Fruit fly (Drosophila melanogaster) whole organism, embryonic: ENCODE data around the gene Naa80.
A peak's percentile ranks its signal among the peaks of the same experiment; 100 is the strongest.

Experiments
- Adf1 ChIP-seq: fragments of 200-800 bp; sonication (Bioruptor generic); IDR thresholded peaks from 2 replicates; pipeline ENCODE4 v1.3.6; 2022; ENCODE audit warnings: missing biosample characterization, missing genetic modification characterization
- Aef1 ChIP-seq: fragments of 200-800 bp; sonication (Bioruptor generic); IDR thresholded peaks from 3 replicates; pipeline ENCODE4 v1.3.6; 2022; ENCODE audit warnings: missing biosample characterization, missing genetic modification characterization
- BtbVII ChIP-seq: fragments of 200-800 bp; sonication (Bioruptor generic); optimal IDR thresholded peaks from 3 replicates; lab custom pipeline; 2017; ENCODE audit warnings: missing biosample characterization, mild to moderate bottlenecking, missing genetic modification characterization
- Bteb2 ChIP-seq: fragments of 200-800 bp; sonication (Bioruptor generic); optimal IDR thresholded peaks from 2 replicates; lab custom pipeline; 2016; ENCODE audit warnings: missing biosample characterization, missing genetic modification characterization
- CG10431 ChIP-seq: fragments of 200-800 bp; sonication (Bioruptor generic); optimal IDR thresholded peaks from 3 replicates; lab custom pipeline; 2018; ENCODE audit warnings: missing biosample characterization, mild to moderate bottlenecking, missing genetic modification characterization
- CG11560 ChIP-seq: fragments of 200-800 bp; sonication (Bioruptor generic); IDR thresholded peaks from 3 replicates; pipeline ENCODE4 v1.3.6; 2022; ENCODE audit warnings: missing biosample characterization, missing genetic modification characterization
- CG12391 ChIP-seq: fragments of 200-800 bp; sonication (Bioruptor generic); optimal IDR thresholded peaks from 3 replicates; lab custom pipeline; 2018; ENCODE audit warnings: missing biosample characterization, mild to moderate bottlenecking, missing genetic modification characterization, moderate library complexity
- CG13287 ChIP-seq: fragments of 200-800 bp; sonication (Bioruptor generic); IDR thresholded peaks from 2 replicates; pipeline ENCODE4 v1.3.6; 2022; ENCODE audit warnings: missing biosample characterization, missing genetic modification characterization; ENCODE audit not compliant: partially characterized antibody
- CG14014 ChIP-seq: fragments of 200-800 bp; sonication (Bioruptor generic); IDR thresholded peaks from 2 replicates; pipeline ENCODE4 v1.3.6; 2022; ENCODE audit warnings: missing biosample characterization, missing genetic modification characterization
- CG14860 ChIP-seq: fragments of 200-800 bp; sonication (Bioruptor generic); IDR thresholded peaks from 3 replicates; pipeline ENCODE4 v1.3.6; 2022; ENCODE audit warnings: missing biosample characterization, missing genetic modification characterization; ENCODE audit not compliant: partially characterized antibody
- CG15479 ChIP-seq: fragments of 200-800 bp; sonication (Bioruptor generic); optimal IDR thresholded peaks from 3 replicates; lab custom pipeline; 2019; ENCODE audit warnings: missing biosample characterization, mild to moderate bottlenecking, missing genetic modification characterization, moderate library complexity
- CG1602 ChIP-seq: fragments of 200-800 bp; sonication (Bioruptor generic); optimal IDR thresholded peaks from 3 replicates; lab custom pipeline; 2016; ENCODE audit warnings: missing biosample characterization, missing genetic modification characterization
- CG1603 ChIP-seq: fragments of 200-800 bp; sonication (Bioruptor generic); optimal IDR thresholded peaks from 2 replicates; lab custom pipeline; 2019; ENCODE audit warnings: missing biosample characterization, mild to moderate bottlenecking, missing genetic modification characterization, moderate library complexity
- CG17385 ChIP-seq: fragments of 200-800 bp; sonication (Bioruptor generic); optimal IDR thresholded peaks from 3 replicates; lab custom pipeline; 2018; ENCODE audit warnings: missing biosample characterization, mild to moderate bottlenecking, missing genetic modification characterization
- CG17829 ChIP-seq: fragments of 200-800 bp; optimal IDR thresholded peaks from 2 replicates; lab custom pipeline; 2019; ENCODE audit warnings: missing biosample characterization, mild to moderate bottlenecking, missing genetic modification characterization, moderate library complexity
- CG2199 ChIP-seq: fragments of 200-800 bp; sonication (Bioruptor generic); IDR thresholded peaks from 3 replicates; pipeline ENCODE4 v1.3.6; 2022; ENCODE audit warnings: missing biosample characterization, missing genetic modification characterization
- CG2712 ChIP-seq: fragments of 200-800 bp; optimal IDR thresholded peaks from 3 replicates; lab custom pipeline; 2019; ENCODE audit warnings: missing biosample characterization, mild to moderate bottlenecking, missing genetic modification characterization, moderate library complexity
- CG3065 ChIP-seq: fragments of 200-800 bp; sonication (Bioruptor generic); optimal IDR thresholded peaks from 2 replicates; lab custom pipeline; 2016; ENCODE audit warnings: missing biosample characterization, missing genetic modification characterization
- CG3163 ChIP-seq: fragments of 200-800 bp; sonication (Bioruptor generic); optimal IDR thresholded peaks from 3 replicates; lab custom pipeline; 2016; ENCODE audit warnings: missing biosample characterization, missing genetic modification characterization
- CG34224 ChIP-seq: fragments of 200-800 bp; sonication (Bioruptor generic); IDR thresholded peaks from 3 replicates; pipeline ENCODE4 v1.3.6; 2022; ENCODE audit warnings: missing biosample characterization, missing genetic modification characterization; ENCODE audit not compliant: partially characterized antibody
- CG4404 ChIP-seq: fragments of 200-800 bp; sonication (Bioruptor generic); IDR thresholded peaks from 2 replicates; pipeline ENCODE4 v1.3.6; 2022; ENCODE audit warnings: missing biosample characterization, missing genetic modification characterization
- CG6654 ChIP-seq: fragments of 200-800 bp; sonication (Bioruptor generic); optimal IDR thresholded peaks from 2 replicates; lab custom pipeline; 2017; ENCODE audit warnings: missing biosample characterization, mild to moderate bottlenecking, missing genetic modification characterization
- CG7271 ChIP-seq: fragments of 200-800 bp; sonication (Bioruptor generic); optimal IDR thresholded peaks from 2 replicates; lab custom pipeline; 2018; ENCODE audit warnings: missing biosample characterization, mild to moderate bottlenecking, missing genetic modification characterization, moderate library complexity
- CG9797 ChIP-seq: fragments of 200-800 bp; sonication (Bioruptor generic); optimal IDR thresholded peaks from 3 replicates; lab custom pipeline; 2018; ENCODE audit warnings: missing biosample characterization, mild to moderate bottlenecking, missing genetic modification characterization
- CkIIα-i1 ChIP-seq: fragments of 200-800 bp; sonication (Bioruptor generic); IDR thresholded peaks from 2 replicates; pipeline ENCODE4 v1.3.6; 2022; ENCODE audit warnings: missing biosample characterization, missing genetic modification characterization
- E2f2 ChIP-seq: fragments of 200-800 bp; sonication (Bioruptor generic); IDR thresholded peaks from 2 replicates; pipeline ENCODE4 v1.3.6; 2022; ENCODE audit warnings: missing biosample characterization, missing genetic modification characterization
- HLH4C ChIP-seq: fragments of 200-800 bp; sonication (Bioruptor generic); IDR thresholded peaks from 3 replicates; pipeline ENCODE4 v1.3.6; 2022; ENCODE audit warnings: missing biosample characterization, missing genetic modification characterization; ENCODE audit not compliant: partially characterized antibody
- Myb ChIP-seq: fragments of 200-800 bp; sonication (Bioruptor generic); optimal IDR thresholded peaks from 2 replicates; lab custom pipeline; 2016; ENCODE audit warnings: missing biosample characterization, missing genetic modification characterization
- Side ChIP-seq: fragments of 200-800 bp; sonication (Bioruptor generic); optimal IDR thresholded peaks from 2 replicates; lab custom pipeline; 2016; ENCODE audit warnings: missing biosample characterization, missing genetic modification characterization
- Tbp ChIP-seq: fragments of >200 bp; optimal IDR thresholded peaks from 2 replicates; lab custom pipeline; 2018; ENCODE audit warnings: missing biosample characterization, missing genetic modification characterization
- YL-1 ChIP-seq: fragments of 200-800 bp; sonication (Bioruptor generic); optimal IDR thresholded peaks from 3 replicates; lab custom pipeline; 2017; ENCODE audit warnings: missing biosample characterization, mild to moderate bottlenecking, missing genetic modification characterization
- amos ChIP-seq: fragments of 200-800 bp; sonication (Bioruptor generic); IDR thresholded peaks from 2 replicates; pipeline ENCODE4 v1.3.6; 2022; ENCODE audit warnings: missing biosample characterization, missing genetic modification characterization; ENCODE audit not compliant: partially characterized antibody
- corto ChIP-seq: fragments of 200-800 bp; sonication (Bioruptor generic); optimal IDR thresholded peaks from 2 replicates; lab custom pipeline; 2016; ENCODE audit warnings: missing biosample characterization, mild to moderate bottlenecking, missing genetic modification characterization, moderate library complexity
- ewg ChIP-seq: fragments of 200-800 bp; sonication (Bioruptor generic); optimal IDR thresholded peaks from 3 replicates; lab custom pipeline; 2017; ENCODE audit warnings: mild to moderate bottlenecking, missing biosample characterization, missing genetic modification reagents, missing genetic modification characterization
- exex ChIP-seq: fragments of 200-800 bp; sonication (Bioruptor generic); optimal IDR thresholded peaks from 4 replicates; lab custom pipeline; 2018; ENCODE audit warnings: missing biosample characterization, mild to moderate bottlenecking, missing genetic modification characterization, moderate library complexity
- fd96Cb ChIP-seq: fragments of 200-800 bp; sonication (Bioruptor generic); optimal IDR thresholded peaks from 2 replicates; lab custom pipeline; 2018; ENCODE audit warnings: missing biosample characterization, mild to moderate bottlenecking, missing genetic modification characterization, moderate library complexity
- kay ChIP-seq: fragments of 200-800 bp; sonication (Bioruptor generic); optimal IDR thresholded peaks from 2 replicates; lab custom pipeline; 2016; ENCODE audit warnings: missing biosample characterization, missing genetic modification characterization
- luna ChIP-seq: fragments of 200-800 bp; sonication (Bioruptor generic); optimal IDR thresholded peaks from 2 replicates; lab custom pipeline; 2016; ENCODE audit warnings: missing biosample characterization, missing genetic modification characterization
- oc ChIP-seq: fragments of 200-800 bp; sonication (Bioruptor generic); optimal IDR thresholded peaks from 2 replicates; lab custom pipeline; 2018; ENCODE audit warnings: missing biosample characterization, mild to moderate bottlenecking, missing genetic modification characterization, moderate library complexity
- odd ChIP-seq: fragments of 200-800 bp; sonication (Bioruptor generic); optimal IDR thresholded peaks from 2 replicates; lab custom pipeline; 2017; ENCODE audit warnings: missing biosample characterization, mild to moderate bottlenecking, missing genetic modification characterization
- peb ChIP-seq: fragments of 200-800 bp; sonication (Bioruptor generic); IDR thresholded peaks from 2 replicates; pipeline ENCODE4 v1.3.6; 2022; ENCODE audit warnings: missing biosample characterization, missing genetic modification characterization
- prd ChIP-seq, 3 experiments: fragments of >200 bp in 2 of 3; fragments of 200-800 bp in 1 of 3; sonication (Bioruptor generic) in 1 of 3; optimal IDR thresholded peaks in 2 of 3; IDR thresholded peaks in 1 of 3; 2 replicates in 2 of 3; 3 replicates in 1 of 3; pipeline versions ENCODE4 v1.3.6 to Lab custom; 2017 to 2022; ENCODE audit warnings: missing biosample characterization in 1 of 3, missing genetic modification characterization in 1 of 3
- rib ChIP-seq: fragments of 200-800 bp; sonication (Bioruptor generic); IDR thresholded peaks from 2 replicates; pipeline ENCODE4 v1.3.6; 2022; ENCODE audit warnings: missing biosample characterization, missing genetic modification characterization
- slbo ChIP-seq: fragments of 200-800 bp; sonication (Bioruptor generic); IDR thresholded peaks from 2 replicates; pipeline ENCODE4 v1.3.6; 2022; ENCODE audit warnings: missing biosample characterization, missing genetic modification characterization
- sqz ChIP-seq: fragments of 200-800 bp; sonication (Bioruptor generic); optimal IDR thresholded peaks from 3 replicates; lab custom pipeline; 2018; ENCODE audit warnings: missing biosample characterization, mild to moderate bottlenecking, missing genetic modification characterization
- sug ChIP-seq: fragments of 200-800 bp; optimal IDR thresholded peaks from 2 replicates; lab custom pipeline; 2019; ENCODE audit warnings: missing biosample characterization, mild to moderate bottlenecking, missing genetic modification characterization, moderate library complexity
- tna ChIP-seq: fragments of 200-800 bp; sonication (Bioruptor generic); IDR thresholded peaks from 2 replicates; pipeline ENCODE4 v1.3.6; 2022; ENCODE audit warnings: missing biosample characterization, missing genetic modification characterization; ENCODE audit not compliant: partially characterized antibody
- vvl ChIP-seq: fragments of 200-800 bp; sonication (Bioruptor generic); IDR thresholded peaks from 2 replicates; pipeline ENCODE4 v1.3.6; 2022; ENCODE audit warnings: missing biosample characterization, missing genetic modification characterization

Naa80 gene

DNA sequence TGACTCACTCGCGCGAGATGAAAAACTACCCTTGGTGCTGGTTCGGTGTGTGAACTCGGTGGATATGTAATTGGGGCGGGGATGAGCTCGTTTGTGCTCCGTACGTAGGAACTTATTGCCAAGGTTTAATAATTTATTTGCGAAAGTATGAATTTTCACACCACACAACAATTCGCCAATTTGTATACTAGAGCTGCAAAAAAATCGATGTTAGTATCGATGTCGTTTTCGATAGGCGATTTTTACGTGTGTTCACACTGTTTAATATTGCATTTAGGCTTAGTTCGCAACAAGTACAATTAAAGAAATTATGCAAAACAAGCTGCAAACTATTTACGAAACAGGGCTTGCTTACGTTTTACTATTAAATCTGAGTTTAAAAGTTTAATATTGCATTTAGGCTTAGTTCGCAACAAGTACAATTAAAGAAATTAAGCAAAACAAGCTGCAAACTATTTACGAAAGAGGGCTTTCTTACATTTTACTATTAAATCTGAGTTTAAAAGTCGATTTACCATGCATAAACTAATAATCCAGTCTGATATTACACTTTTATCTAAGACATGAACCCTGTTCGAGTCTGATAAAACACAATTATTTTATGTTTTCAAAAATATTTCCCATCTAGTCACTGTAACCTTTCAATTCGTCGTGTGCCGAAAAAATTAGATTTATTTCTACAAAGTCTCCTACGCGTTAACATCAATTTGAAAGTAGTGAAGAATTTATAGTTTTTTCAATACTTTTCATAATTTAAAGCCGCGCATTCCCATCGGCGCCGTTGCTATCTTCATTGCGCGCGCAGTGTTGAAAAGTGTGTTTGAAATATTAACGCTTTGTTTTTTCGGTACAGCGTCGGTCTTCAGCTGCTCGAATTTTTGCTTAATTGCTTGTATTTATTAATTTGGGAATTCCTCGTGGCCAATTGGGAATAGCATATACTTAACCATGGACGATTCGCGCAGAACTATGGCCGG is 4.4 kb upstream of the Naa80 start, which contains the start of the genes Snap24 and CG8478 (continued):
- TF ChIP-seq CG17385 (GFP tag; lab: Kevin White, UChicago): no peak
- TF ChIP-seq amos (GFP tag; lab: Robert Waterston, UW): peak; percentile 88
- peak; percentile 85 for TF ChIP-seq kay (GFP tag; lab: Kevin White, UChicago)
- TF ChIP-seq BtbVII: no peak
- TF ChIP-seq oc: no peak
- peak; percentile 68; the same call in 1 of the 2 replicates for TF ChIP-seq tna (GFP tag; lab: Robert Waterston, UW)
- TF ChIP-seq CG3163 (GFP tag; lab: Kevin White, UChicago): no peak
- TF ChIP-seq YL-1 (GFP tag; lab: Kevin White, UChicago): peak; percentile 8
- no peak for TF ChIP-seq CG4404 (GFP tag; lab: Robert Waterston, UW)
- peak; percentile 64; the same call in 2 of the 3 replicates for TF ChIP-seq CG14860 (GFP tag; lab: Robert Waterston, UW)
- TF ChIP-seq vvl (GFP tag; lab: Robert Waterston, UW): no peak; the same call in 1 of the 2 replicates
- TF ChIP-seq Bteb2: no peak
- TF ChIP-seq CG34224: peak; percentile 79
- peak; percentile 17 for TF ChIP-seq CG1603 (tag; lab: Kevin White, UChicago)
- no peak for TF ChIP-seq sqz (GFP tag; lab: Kevin White, UChicago)
- TF ChIP-seq peb (GFP tag; lab: Robert Waterston, UW): no peak
- no peak for TF ChIP-seq sug
- TF ChIP-seq fd96Cb (tag; lab: Kevin White, UChicago): no peak
- no peak for TF ChIP-seq CG14014 (GFP tag; lab: Robert Waterston, UW)
- no peak for TF ChIP-seq CG3065
- peak; percentile 42 for TF ChIP-seq CG12391 (tag; lab: Kevin White, UChicago)
- TF ChIP-seq Myb (GFP tag; lab: Kevin White, UChicago): peak; percentile 75
- TF ChIP-seq rib: peak; percentile 84
- TF ChIP-seq Aef1 (GFP tag; lab: Robert Waterston, UW): no peak
- TF ChIP-seq corto: no peak
- TF ChIP-seq HLH4C (GFP tag; lab: Robert Waterston, UW): peak; percentile 77
- peak; percentile 6 for TF ChIP-seq CG2712 (tag; lab: Kevin White, UChicago)
- TF ChIP-seq ewg (GFP tag; lab: Kevin White, UChicago): peak; percentile 47
- no peak for TF ChIP-seq CG7271 (tag; lab: Kevin White, UChicago)
- no peak for TF ChIP-seq exex
- TF ChIP-seq Tbp (GFP tag; lab: Kevin White, UChicago): no peak
- TF ChIP-seq CG10431 (GFP tag; lab: Kevin White, UChicago): no peak
- TF ChIP-seq CG6654 (GFP tag; lab: Kevin White, UChicago): no peak
- no peak for TF ChIP-seq CG17829 (tag; lab: Kevin White, UChicago)
- TF ChIP-seq CG11560: no peak
- no peak for TF ChIP-seq CkIIα-i1 (GFP tag; lab: Robert Waterston, UW)
- TF ChIP-seq CG1602 (GFP tag; lab: Kevin White, UChicago): no peak
- no peak for TF ChIP-seq luna
- TF ChIP-seq slbo (GFP tag; lab: Robert Waterston, UW): peak; percentile 12; the same call in 1 of the 2 replicates
- TF ChIP-seq prd (optimal IDR thresholded peaks at IDR 0.05; lab: Kevin White, UChicago): no peak
- TF ChIP-seq prd (GFP tag; IDR thresholded peaks at IDR 0.05; lab: Robert Waterston, UW): no peak
- no peak for TF ChIP-seq Adf1 (GFP tag; lab: Robert Waterston, UW)
- no peak for TF ChIP-seq odd (GFP tag; lab: Kevin White, UChicago)
- TF ChIP-seq CG13287 (GFP tag; lab: Robert Waterston, UW): peak; percentile 82
- TF ChIP-seq CG9797 (GFP tag; lab: Kevin White, UChicago): peak; percentile 2
- TF ChIP-seq CG15479 (GFP tag; lab: Kevin White, UChicago): no peak
- no peak for TF ChIP-seq Side (GFP tag; lab: Kevin White, UChicago)
- no peak for TF ChIP-seq CG2199 (GFP tag; lab: Robert Waterston, UW)
- peak; percentile 85 for TF ChIP-seq E2f2 (GFP tag; lab: Robert Waterston, UW)
